Fruit fly (Drosophila melanogaster) whole organism, embryonic: Measurements from ENCODE around the gene CG15570.

Experiments used
- Ada2b ChIP-seq: fragments of 200-800 bp; sonication (Bioruptor generic); IDR thresholded peaks from 2 replicates; pipeline ENCODE4 v1.3.6; 2022; ENCODE audit warnings: missing biosample characterization, missing genetic modification characterization
- Blimp-1 ChIP-seq: fragments of 200-800 bp; sonication (Bioruptor generic); optimal IDR thresholded peaks from 3 replicates; lab custom pipeline; 2018; ENCODE audit warnings: missing biosample characterization, missing genetic modification characterization, mild to moderate bottlenecking, moderate library complexity, missing genetic modification reagents
- CG10209 ChIP-seq: fragments of 200-800 bp; sonication (Bioruptor generic); optimal IDR thresholded peaks from 3 replicates; lab custom pipeline; 2017; ENCODE audit warnings: missing biosample characterization, mild to moderate bottlenecking, missing genetic modification characterization, missing genetic modification reagents
- CG10267 ChIP-seq: fragments of 200-800 bp; sonication (Bioruptor generic); optimal IDR thresholded peaks from 2 replicates; lab custom pipeline; 2018; ENCODE audit warnings: missing biosample characterization, mild to moderate bottlenecking, missing genetic modification characterization, moderate library complexity
- CG12659 ChIP-seq: fragments of 200-800 bp; sonication (Bioruptor generic); optimal IDR thresholded peaks from 3 replicates; lab custom pipeline; 2017; ENCODE audit warnings: mild to moderate bottlenecking, missing biosample characterization, missing genetic modification reagents, missing genetic modification characterization
- CG13424 ChIP-seq: fragments of 200-800 bp; sonication (Bioruptor generic); optimal IDR thresholded peaks from 2 replicates; lab custom pipeline; 2019; ENCODE audit warnings: missing biosample characterization, mild to moderate bottlenecking, missing genetic modification characterization, moderate library complexity
- CG1529 ChIP-seq: fragments of 200-800 bp; sonication (Bioruptor generic); optimal IDR thresholded peaks from 3 replicates; lab custom pipeline; 2018; ENCODE audit warnings: missing biosample characterization, missing genetic modification characterization
- CG1603 ChIP-seq: fragments of 200-800 bp; sonication (Bioruptor generic); optimal IDR thresholded peaks from 2 replicates; lab custom pipeline; 2019; ENCODE audit warnings: missing biosample characterization, mild to moderate bottlenecking, missing genetic modification characterization, moderate library complexity
- CG16779 ChIP-seq: fragments of 200-800 bp; sonication (Bioruptor generic); IDR thresholded peaks from 2 replicates; pipeline ENCODE4 v1.3.6; 2022; ENCODE audit warnings: missing biosample characterization, missing genetic modification characterization
- CG18011 ChIP-seq: fragments of 200-800 bp; sonication (Bioruptor generic); optimal IDR thresholded peaks from 2 replicates; lab custom pipeline; 2017; ENCODE audit warnings: missing biosample characterization, missing genetic modification characterization, mild to moderate bottlenecking, moderate library complexity, missing genotype
- CG2678 ChIP-seq: fragments of 200-800 bp; sonication (Bioruptor generic); optimal IDR thresholded peaks from 3 replicates; lab custom pipeline; 2019; ENCODE audit warnings: missing biosample characterization, mild to moderate bottlenecking, missing genetic modification characterization, moderate library complexity
- CG31224 ChIP-seq: fragments of 200-800 bp; sonication (Bioruptor generic); IDR thresholded peaks from 2 replicates; pipeline ENCODE4 v1.3.6; 2022; ENCODE audit warnings: missing biosample characterization, missing genetic modification characterization
- CG34376 ChIP-seq: fragments of 200-800 bp; sonication (Bioruptor generic); optimal IDR thresholded peaks from 2 replicates; lab custom pipeline; 2018; ENCODE audit warnings: missing biosample characterization, mild to moderate bottlenecking, missing genetic modification characterization
- CG3847 ChIP-seq: fragments of 200-800 bp; sonication (Bioruptor generic); IDR thresholded peaks from 2 replicates; pipeline ENCODE4 v1.3.6; 2022; ENCODE audit warnings: missing biosample characterization, missing genetic modification characterization
- CG4328 ChIP-seq: fragments of 200-800 bp; sonication (Bioruptor generic); optimal IDR thresholded peaks from 3 replicates; lab custom pipeline; 2017; ENCODE audit warnings: missing biosample characterization, missing genetic modification reagents, missing genetic modification characterization
- CG6272 ChIP-seq: fragments of 200-800 bp; sonication (Bioruptor generic); IDR thresholded peaks from 2 replicates; pipeline ENCODE4 v1.3.6; 2022; ENCODE audit warnings: missing biosample characterization, missing genetic modification characterization
- CG7372 ChIP-seq: fragments of 200-800 bp; sonication (Bioruptor generic); IDR thresholded peaks from 2 replicates; pipeline ENCODE4 v1.3.6; 2022; ENCODE audit warnings: missing biosample characterization, missing genetic modification characterization
- CG7786 ChIP-seq: fragments of 200-800 bp; sonication (Bioruptor generic); optimal IDR thresholded peaks from 2 replicates; lab custom pipeline; 2016; ENCODE audit warnings: missing biosample characterization, missing genetic modification characterization
- CG7987 ChIP-seq: fragments of 200-800 bp; sonication (Bioruptor generic); optimal IDR thresholded peaks from 2 replicates; lab custom pipeline; 2018; ENCODE audit warnings: missing biosample characterization, mild to moderate bottlenecking, missing genetic modification characterization, moderate library complexity
- CG8765 ChIP-seq: fragments of 200-800 bp; sonication (Bioruptor generic); IDR thresholded peaks from 2 replicates; pipeline ENCODE4 v1.3.6; 2022; ENCODE audit warnings: missing biosample characterization, missing genetic modification characterization
- CG8944 ChIP-seq: fragments of 200-800 bp; sonication (Bioruptor generic); optimal IDR thresholded peaks from 3 replicates; lab custom pipeline; 2016; ENCODE audit warnings: missing biosample characterization, missing genetic modification characterization
- CG9609 ChIP-seq: fragments of 200-800 bp; sonication (Bioruptor generic); optimal IDR thresholded peaks from 3 replicates; lab custom pipeline; 2016; ENCODE audit warnings: missing biosample characterization, missing genetic modification characterization
- CG9817 ChIP-seq: fragments of 200-800 bp; sonication (Bioruptor generic); optimal IDR thresholded peaks from 2 replicates; lab custom pipeline; 2018; ENCODE audit warnings: missing biosample characterization, mild to moderate bottlenecking, missing genetic modification characterization, moderate library complexity
- D ChIP-seq, 2 experiments: fragments of 200-800 bp in 1 of 2; fragments of >200 bp in 1 of 2; sonication (Bioruptor generic) in 1 of 2; optimal IDR thresholded peaks; 2 replicates in 1 of 2; 3 replicates in 1 of 2; lab custom pipeline; 2017; ENCODE audit warnings: mild to moderate bottlenecking in 1 of 2, missing biosample characterization in 1 of 2, missing genetic modification characterization in 1 of 2, missing genetic modification reagents in 1 of 2
- Dll ChIP-seq: fragments of 200-800 bp; sonication (Bioruptor generic); IDR thresholded peaks from 4 replicates; pipeline ENCODE4 v1.3.6; 2022; ENCODE audit warnings: missing biosample characterization, missing genetic modification characterization; ENCODE audit not compliant: partially characterized antibody
- Dp ChIP-seq: fragments of 200-800 bp; sonication (Bioruptor generic); optimal IDR thresholded peaks from 2 replicates; lab custom pipeline; 2018; ENCODE audit warnings: missing biosample characterization, mild to moderate bottlenecking, missing genetic modification characterization, moderate library complexity
- HLH3B ChIP-seq: fragments of 200-800 bp; sonication (Bioruptor generic); IDR thresholded peaks from 2 replicates; pipeline ENCODE4 v1.3.6; 2022; ENCODE audit warnings: missing biosample characterization, missing genetic modification characterization
- HmgZ ChIP-seq: fragments of 200-800 bp; sonication (Bioruptor generic); optimal IDR thresholded peaks from 2 replicates; lab custom pipeline; 2018; ENCODE audit warnings: missing biosample characterization, mild to moderate bottlenecking, missing genetic modification characterization
- Hr3 ChIP-seq: fragments of 200-800 bp; sonication (Bioruptor generic); optimal IDR thresholded peaks from 3 replicates; lab custom pipeline; 2016; ENCODE audit warnings: missing biosample characterization, missing genetic modification characterization
- Lim3 ChIP-seq: fragments of 200-800 bp; sonication (Bioruptor generic); IDR thresholded peaks from 2 replicates; pipeline ENCODE4 v1.3.6; 2022; ENCODE audit warnings: missing biosample characterization, missing genetic modification characterization
- Mes4 ChIP-seq: fragments of 200-800 bp; sonication (Bioruptor generic); optimal IDR thresholded peaks from 2 replicates; lab custom pipeline; 2016; ENCODE audit warnings: missing biosample characterization, missing genetic modification characterization
- Sox102F ChIP-seq: fragments of 200-800 bp; sonication (Bioruptor generic); optimal IDR thresholded peaks from 2 replicates; lab custom pipeline; 2018; ENCODE audit warnings: missing biosample characterization, mild to moderate bottlenecking, missing genetic modification characterization, moderate library complexity
- Taf1 ChIP-seq: fragments of 200-800 bp; sonication (Bioruptor generic); IDR thresholded peaks from 2 replicates; pipeline ENCODE4 v1.3.6; 2022; ENCODE audit warnings: missing biosample characterization, missing genetic modification characterization
- Xrp1 ChIP-seq: fragments of 200-800 bp; sonication (Bioruptor generic); IDR thresholded peaks from 2 replicates; pipeline ENCODE4 v1.3.6; 2022; ENCODE audit warnings: missing biosample characterization, missing genetic modification characterization
- abd-A ChIP-seq: fragments of 200-800 bp; sonication (Bioruptor generic); optimal IDR thresholded peaks from 3 replicates; lab custom pipeline; 2019; ENCODE audit warnings: missing biosample characterization, mild to moderate bottlenecking, missing genetic modification characterization, moderate library complexity
- ara ChIP-seq: fragments of 200-800 bp; sonication (Bioruptor generic); IDR thresholded peaks from 2 replicates; pipeline ENCODE4 v1.3.6; 2022; ENCODE audit warnings: missing biosample characterization, missing genetic modification characterization
- ash1 ChIP-seq: fragments of 200-800 bp; sonication (Bioruptor generic); optimal IDR thresholded peaks from 2 replicates; lab custom pipeline; 2018; ENCODE audit warnings: missing biosample characterization, mild to moderate bottlenecking, missing genetic modification characterization
- chm ChIP-seq: fragments of 200-800 bp; sonication (Bioruptor generic); IDR thresholded peaks from 2 replicates; pipeline ENCODE4 v1.3.6; 2022; ENCODE audit warnings: missing biosample characterization, missing genetic modification characterization
- chn ChIP-seq: fragments of 200-800 bp; sonication (Bioruptor generic); optimal IDR thresholded peaks from 2 replicates; lab custom pipeline; 2016; ENCODE audit warnings: missing biosample characterization, missing genetic modification characterization
- fd96Cb ChIP-seq: fragments of 200-800 bp; sonication (Bioruptor generic); optimal IDR thresholded peaks from 2 replicates; lab custom pipeline; 2018; ENCODE audit warnings: missing biosample characterization, mild to moderate bottlenecking, missing genetic modification characterization, moderate library complexity
- ham ChIP-seq: fragments of 200-800 bp; sonication (Bioruptor generic); IDR thresholded peaks from 2 replicates; pipeline ENCODE4 v1.3.6; 2022; ENCODE audit warnings: missing biosample characterization, missing genetic modification characterization
- nerfin-1 ChIP-seq: fragments of 200-800 bp; sonication (Bioruptor generic); optimal IDR thresholded peaks from 3 replicates; lab custom pipeline; 2019; ENCODE audit warnings: missing biosample characterization, mild to moderate bottlenecking, missing genetic modification characterization, moderate library complexity
- oc ChIP-seq: fragments of 200-800 bp; sonication (Bioruptor generic); optimal IDR thresholded peaks from 2 replicates; lab custom pipeline; 2018; ENCODE audit warnings: missing biosample characterization, mild to moderate bottlenecking, missing genetic modification characterization, moderate library complexity
- pita ChIP-seq: fragments of 200-800 bp; sonication (Bioruptor generic); optimal IDR thresholded peaks from 2 replicates; lab custom pipeline; 2017; ENCODE audit warnings: missing biosample characterization, mild to moderate bottlenecking, missing genetic modification characterization
- slbo ChIP-seq: fragments of 200-800 bp; sonication (Bioruptor generic); IDR thresholded peaks from 2 replicates; pipeline ENCODE4 v1.3.6; 2022; ENCODE audit warnings: missing biosample characterization, missing genetic modification characterization
- ssp ChIP-seq: fragments of 200-800 bp; sonication (Bioruptor generic); IDR thresholded peaks from 2 replicates; pipeline ENCODE4 v1.3.6; 2022; ENCODE audit warnings: missing biosample characterization, missing genetic modification characterization
- toy ChIP-seq: fragments of 200-800 bp; sonication (Bioruptor generic); IDR thresholded peaks from 2 replicates; pipeline ENCODE4 v1.3.6; 2022; ENCODE audit warnings: missing biosample characterization, missing genetic modification characterization
- trh ChIP-seq: fragments of 200-800 bp; sonication (Bioruptor generic); optimal IDR thresholded peaks from 2 replicates; lab custom pipeline; 2016; ENCODE audit warnings: missing biosample characterization, missing genetic modification characterization
- vvl ChIP-seq: fragments of 200-800 bp; sonication (Bioruptor generic); IDR thresholded peaks from 2 replicates; pipeline ENCODE4 v1.3.6; 2022; ENCODE audit warnings: missing biosample characterization, missing genetic modification characterization
- zen ChIP-seq: fragments of 200-800 bp; sonication (Bioruptor generic); optimal IDR thresholded peaks from 3 replicates; lab custom pipeline; 2018; ENCODE audit warnings: missing biosample characterization, mild to moderate bottlenecking, missing genetic modification characterization, moderate library complexity

The CG15570 gene

DNA sequence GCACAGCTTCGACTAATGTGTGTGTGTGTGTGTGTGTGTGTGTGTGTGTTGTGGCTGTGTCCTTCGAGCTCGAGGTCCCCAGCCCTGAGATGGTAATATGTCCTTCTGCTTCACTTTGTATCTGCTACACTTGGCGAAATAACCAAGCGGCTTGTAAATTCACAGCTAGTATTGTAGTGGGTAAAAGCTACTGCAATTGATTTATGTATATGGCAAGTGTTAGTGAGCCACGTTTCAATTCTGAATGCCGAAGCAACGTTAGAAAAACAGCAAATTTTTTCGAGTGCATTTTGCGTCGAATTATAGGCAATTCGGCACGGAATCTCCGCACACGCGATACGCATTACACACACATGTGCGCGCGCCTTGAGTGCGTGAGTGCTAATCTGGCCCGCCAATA, 44.7 kb downstream of the CG15570 start (continued):
- TF ChIP-seq CG1603 (tag; lab: Kevin White, UChicago) (peak; percentile 75), CG7987 (GFP tag; lab: Kevin White, UChicago) (no peak), abd-A (tag; lab: Kevin White, UChicago) (peak; percentile 57), HLH3B (GFP tag; lab: Robert Waterston, UW) (0 out of 2 replicates have a peak, but pooled peaks have one; percentile 50), chm (peak; percentile 51), ash1 (GFP tag; lab: Kevin White, UChicago) (no peak), Lim3 (GFP tag; lab: Robert Waterston, UW) (no peak), chn (GFP tag; lab: Kevin White, UChicago) (peak; percentile 9), ham (GFP tag; lab: Robert Waterston, UW) (no peak), nerfin-1 (tag; lab: Kevin White, UChicago) (no peak), CG7786 (GFP tag; lab: Kevin White, UChicago) (peak; percentile 36), CG2678 (tag; lab: Kevin White, UChicago) (peak; percentile 70), Dll (GFP tag; lab: Robert Waterston, UW) (no peak), CG9609 (GFP tag; lab: Kevin White, UChicago) (peak; percentile 16), ssp (GFP tag; lab: Robert Waterston, UW) (no peak), trh (GFP tag; lab: Kevin White, UChicago) (no peak), Blimp-1 (peak; percentile 39), D (optimal IDR thresholded peaks at IDR 0.05; lab: Kevin White, UChicago) (no peak), D (GFP tag; optimal IDR thresholded peaks at IDR 0.05; lab: Kevin White, UChicago) (peak; percentile 37), Hr3 (GFP tag; lab: Kevin White, UChicago) (peak; percentile 10), CG12659 (peak; percentile 21), CG6272 (GFP tag; lab: Robert Waterston, UW) (no peak), vvl (GFP tag; lab: Robert Waterston, UW) (0 out of 2 replicates have a peak, but pooled peaks have one; percentile 12), CG8765 (GFP tag; lab: Robert Waterston, UW) (no peak), slbo (GFP tag; lab: Robert Waterston, UW) (peak; percentile 69), Xrp1 (GFP tag; lab: Robert Waterston, UW) (peak; percentile 58), CG8944 (GFP tag; lab: Kevin White, UChicago) (peak; percentile 9), pita (GFP tag; lab: Kevin White, UChicago) (no peak), HmgZ (tag; lab: Kevin White, UChicago) (peak; percentile 37), CG9817 (tag; lab: Kevin White, UChicago) (peak; percentile 34), CG10267 (tag; lab: Kevin White, UChicago) (peak; percentile 16), CG10209 (GFP tag; lab: Kevin White, UChicago) (peak; percentile 37), zen (tag; lab: Kevin White, UChicago) (peak; percentile 44), Dp (GFP tag; lab: Kevin White, UChicago) (no peak), CG4328 (GFP tag; lab: Kevin White, UChicago) (no peak), ara (GFP tag; lab: Robert Waterston, UW) (peak; percentile 45; the same call in 1 of the 2 replicates), CG13424 (tag; lab: Kevin White, UChicago) (peak; percentile 57), toy (GFP tag; lab: Robert Waterston, UW) (no peak), Taf1 (GFP tag; lab: Robert Waterston, UW) (no peak; the same call in 1 of the 2 replicates), CG31224 (GFP tag; lab: Robert Waterston, UW) (peak; percentile 29; the same call in 1 of the 2 replicates), CG34376 (no peak), Sox102F (GFP tag; lab: Kevin White, UChicago) (peak; percentile 41), Ada2b (GFP tag; lab: Robert Waterston, UW) (peak; percentile 33; the same call in 1 of the 2 replicates), CG18011 (GFP tag; lab: Kevin White, UChicago) (no peak), oc (tag; lab: Kevin White, UChicago) (no peak), Mes4 (GFP tag; lab: Kevin White, UChicago) (no peak), CG1529 (peak; percentile 22), CG7372 (GFP tag; lab: Robert Waterston, UW) (peak; percentile 18; the same call in 1 of the 2 replicates), CG3847 (GFP tag; lab: Robert Waterston, UW) (peak; percentile 46), CG16779 (GFP tag; lab: Robert Waterston, UW) (no peak), fd96Cb (peak; percentile 45)
